Worm (Caenorhabditis elegans) whole organism, L3 larva: ENCODE results near the gene chil-11.

Experiments
- R02D3.7 ChIP-seq: fragments of 150-350 bp; optimal IDR thresholded peaks from 2 replicates; lab custom pipeline; 2014; ENCODE audit warnings: missing biosample characterization, missing genetic modification characterization
- ZK546.5 ChIP-seq: sonication (generic microtip); optimal IDR thresholded peaks from 2 replicates; lab custom pipeline; 2017; ENCODE audit warnings: missing biosample characterization, missing genetic modification characterization
- ceh-28 ChIP-seq: fragments of 150-350 bp; optimal IDR thresholded peaks from 2 replicates; lab custom pipeline; 2014; ENCODE audit warnings: missing biosample characterization, missing genetic modification reagents, missing genetic modification characterization
- daf-12 ChIP-seq: fragments of 150-350 bp; optimal IDR thresholded peaks from 2 replicates; lab custom pipeline; 2014; ENCODE audit warnings: missing biosample characterization, missing genetic modification reagents, missing genetic modification characterization
- lin-15B ChIP-seq: fragments of 150-350 bp; optimal IDR thresholded peaks from 2 replicates; lab custom pipeline; 2014; ENCODE audit warnings: missing biosample characterization, missing genetic modification characterization
- lin-39 ChIP-seq: fragments of 150-350 bp; optimal IDR thresholded peaks from 2 replicates; lab custom pipeline; 2018; ENCODE audit warnings: missing biosample characterization, missing genetic modification reagents, missing genetic modification characterization
- mml-1 ChIP-seq: fragments of 150-350 bp; sonication (generic microtip); optimal IDR thresholded peaks from 3 replicates; lab custom pipeline; 2014; ENCODE audit warnings: missing biosample characterization, missing genetic modification characterization
- nfya-1 ChIP-seq: sonication (generic microtip); optimal IDR thresholded peaks from 2 replicates; lab custom pipeline; 2017; ENCODE audit warnings: missing genetic modification characterization, mild to moderate bottlenecking, missing compliant biosample characterization, antibody characterized with exemption, moderate library complexity; ENCODE audit not compliant: insufficient read depth
- nhr-237 ChIP-seq: fragments of 150-350 bp; optimal IDR thresholded peaks from 2 replicates; lab custom pipeline; 2014; ENCODE audit warnings: missing biosample characterization, missing genetic modification characterization
- pqm-1 ChIP-seq: fragments of 150-350 bp; optimal IDR thresholded peaks from 2 replicates; lab custom pipeline; 2017; ENCODE audit warnings: missing biosample characterization, missing genetic modification characterization, inconsistent platforms
- snpc-4 ChIP-seq: fragments of 150-350 bp; optimal IDR thresholded peaks from 2 replicates; lab custom pipeline; 2014; ENCODE audit warnings: missing biosample characterization, missing genetic modification characterization
- unc-62 ChIP-seq: fragments of 150-350 bp; sonication (generic microtip); optimal IDR thresholded peaks from 4 replicates; lab custom pipeline; 2014; ENCODE audit warnings: missing biosample characterization, missing genetic modification reagents, missing genetic modification characterization

DNA sequence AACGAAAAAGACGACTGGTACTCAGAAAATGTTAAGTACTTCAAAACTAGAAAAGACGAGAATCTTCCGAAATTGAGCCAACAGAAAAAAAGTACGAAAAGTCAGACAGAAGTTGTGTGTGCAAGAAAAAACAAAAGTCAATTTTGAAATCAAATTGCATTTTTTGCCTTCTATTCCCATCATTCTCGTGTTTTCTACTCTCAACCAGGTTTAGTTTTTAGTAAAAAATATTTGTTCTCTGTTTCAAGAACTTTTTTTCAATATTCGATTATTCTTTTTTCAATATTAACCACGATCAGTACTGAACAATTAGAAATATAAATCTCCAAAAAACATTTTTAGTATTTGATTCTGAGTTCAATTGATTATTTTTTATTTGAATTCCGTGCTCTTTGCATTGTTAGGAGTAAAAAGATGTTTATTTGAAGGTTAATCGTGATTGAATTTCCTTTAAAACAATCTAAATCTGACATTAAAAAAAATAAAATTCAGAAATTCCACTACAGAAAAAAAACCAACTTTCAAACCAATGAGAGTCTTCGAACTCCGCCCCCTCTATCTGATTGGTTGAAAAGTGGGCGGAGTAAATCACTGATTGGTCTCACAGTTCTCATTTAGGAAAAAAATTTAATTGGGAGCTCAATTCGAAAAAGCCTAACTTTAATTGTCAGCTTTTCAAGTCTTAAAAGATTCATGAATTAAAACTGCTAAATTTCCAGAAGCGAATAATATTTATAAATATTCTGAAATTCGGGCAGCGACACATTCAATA lies 25.6 kb upstream of the chil-11 start:
- TF ChIP-seq pqm-1 (no peak), lin-15B (no peak), daf-12 (tag; lab: Kevin White, UChicago) (no peak), mml-1 (no peak), lin-39 (tag; lab: Kevin White, UChicago) (no peak), nhr-237 (no peak), ZK546.5 (tag; lab: Kevin White, UChicago) (no peak), snpc-4 (tag; lab: Kevin White, UChicago) (no peak), nfya-1 (peak; percentile 99), ceh-28 (tag; lab: Kevin White, UChicago) (no peak), unc-62 (no peak), R02D3.7 (tag; lab: Kevin White, UChicago) (no peak)
